Fruit fly (Drosophila melanogaster) Kc167 (cell line): ENCODE measurements around the gene Cpr11B.

Source experiments
- Myc ChIP-seq: fragments of >200 bp; optimal IDR thresholded peaks from 2 replicates; lab custom pipeline; 2017; ENCODE audit warnings: missing external identifiers
- Sin3A ChIP-seq: fragments of >200 bp; optimal IDR thresholded peaks from 2 replicates; lab custom pipeline; 2018; ENCODE audit warnings: missing external identifiers
- h ChIP-seq: fragments of >200 bp; optimal IDR thresholded peaks from 3 replicates; lab custom pipeline; 2018; ENCODE audit warnings: missing external identifiers
- insv ChIP-seq: fragments of >200 bp; optimal IDR thresholded peaks from 3 replicates; lab custom pipeline; 2018; ENCODE audit warnings: missing external identifiers
- psq ChIP-seq: fragments of >200 bp; optimal IDR thresholded peaks from 2 replicates; lab custom pipeline; 2017; ENCODE audit warnings: missing external identifiers
- ttk ChIP-seq: sonication (Bioruptor generic); optimal IDR thresholded peaks from 2 replicates; lab custom pipeline; 2017; ENCODE audit warnings: missing external identifiers

Gene Cpr11B

dm6 chrX:12574666-12575202, 21.8 kb downstream of the Cpr11B start:
- TF ChIP-seq psq (lab: Kevin White, UChicago) (peak; percentile 32), Myc (lab: Kevin White, UChicago) (no peak), h (lab: Kevin White, UChicago) (no peak)

dm6 chrX:12575292-12575826, 22.4 kb downstream of the Cpr11B start:
- TF ChIP-seq psq (lab: Kevin White, UChicago) (peak; percentile 10), Myc (lab: Kevin White, UChicago) (no peak)

dm6 chrX:12575827-12576408, 23.0 kb downstream of the Cpr11B start:
- TF ChIP-seq h (lab: Kevin White, UChicago) (no peak), psq (lab: Kevin White, UChicago) (no peak), Myc (lab: Kevin White, UChicago) (no peak), insv (lab: Kevin White, UChicago) (no peak), Sin3A (lab: Kevin White, UChicago) (no peak), ttk (no peak)

- TF ChIP-seq Myc (lab: Kevin White, UChicago) (no peak), psq (lab: Kevin White, UChicago) (no peak), insv (lab: Kevin White, UChicago) (no peak), ttk (no peak), h (lab: Kevin White, UChicago) (no peak), Sin3A (lab: Kevin White, UChicago) (no peak)
These were observed 24.8 kb downstream of the Cpr11B start for dm6 chrX:12577722-12578121.

dm6 chrX:12578328-12578700, 25.4 kb downstream of the Cpr11B start:
- TF ChIP-seq h (lab: Kevin White, UChicago), result no peak
- no peak for TF ChIP-seq insv (lab: Kevin White, UChicago)
- TF ChIP-seq ttk, result no peak
- no peak for TF ChIP-seq Sin3A (lab: Kevin White, UChicago)
- no peak for TF ChIP-seq psq (lab: Kevin White, UChicago)
- no peak for TF ChIP-seq Myc (lab: Kevin White, UChicago)

- TF ChIP-seq ttk, result no peak
- TF ChIP-seq h (lab: Kevin White, UChicago), result no peak
- TF ChIP-seq insv (lab: Kevin White, UChicago), result no peak
- no peak for TF ChIP-seq Sin3A (lab: Kevin White, UChicago)
- no peak for TF ChIP-seq Myc (lab: Kevin White, UChicago)
- no peak for TF ChIP-seq psq (lab: Kevin White, UChicago)
These were observed 25.9 kb downstream of the Cpr11B start for dm6 chrX:12578701-12579372.

- TF ChIP-seq insv (lab: Kevin White, UChicago) (no peak), Sin3A (lab: Kevin White, UChicago) (no peak), ttk (no peak), psq (lab: Kevin White, UChicago) (no peak), h (lab: Kevin White, UChicago) (no peak), Myc (lab: Kevin White, UChicago) (no peak)
These were observed 26.6 kb downstream of the Cpr11B start for dm6 chrX:12579506-12579999.

- TF ChIP-seq Sin3A (lab: Kevin White, UChicago), result no peak
- TF ChIP-seq insv (lab: Kevin White, UChicago), result no peak
- no peak for TF ChIP-seq Myc (lab: Kevin White, UChicago)
- TF ChIP-seq ttk, result no peak
- TF ChIP-seq h (lab: Kevin White, UChicago), result no peak
- TF ChIP-seq psq (lab: Kevin White, UChicago), result no peak
These were observed 27.1 kb downstream of the Cpr11B start for dm6 chrX:12580040-12580497.

dm6 chrX:12580498-12581304, 27.8 kb downstream of the Cpr11B start:
- TF ChIP-seq Sin3A (lab: Kevin White, UChicago) (no peak), h (lab: Kevin White, UChicago) (no peak), Myc (lab: Kevin White, UChicago) (no peak), ttk (no peak), insv (lab: Kevin White, UChicago) (no peak), psq (lab: Kevin White, UChicago) (no peak)

- TF ChIP-seq Myc (lab: Kevin White, UChicago) (no peak), ttk (no peak), insv (lab: Kevin White, UChicago) (no peak), Sin3A (lab: Kevin White, UChicago) (no peak)
These were observed 28.4 kb downstream of the Cpr11B start for dm6 chrX:12581305-12581676.

- TF ChIP-seq ttk (peak; percentile 99), h (lab: Kevin White, UChicago) (no peak)
These were observed 29.0 kb downstream of the Cpr11B start for dm6 chrX:12581894-12582293.
